In genomic region chr3R:15974235-15974634, dm6 we compare ENCODE assay signal across 6 fruit fly cellular contexts.
TF ChIP-seq lines count a peak whose summit lies in the region.

No protein-coding gene starts in this region.

- peak; percentile 37 for TF ChIP-seq CTCF in whole organism, embryonic (GFP tag; optimal IDR thresholded peaks at IDR 0.05; lab: Kevin White, UChicago)

TF ChIP-seq in Kc167, 6 proteins besides CTCF, POLR2A, EP300 and RAD21:
- no peak for TF ChIP-seq h (optimal IDR thresholded peaks at IDR 0.05; lab: Kevin White, UChicago)
- no peak for TF ChIP-seq Sin3A (optimal IDR thresholded peaks at IDR 0.05; lab: Kevin White, UChicago)
- peak; percentile 30 for TF ChIP-seq ttk (optimal IDR thresholded peaks at IDR 0.05; lab: Kevin White, UChicago)

TF ChIP-seq in whole organism, adult, 20 proteins besides CTCF, POLR2A, EP300 and RAD21 (continues in another document):
- TF ChIP-seq CG7045 (GFP tag; optimal IDR thresholded peaks at IDR 0.05; lab: Kevin White, UChicago) (peak; percentile 87), CG1620 (GFP tag; optimal IDR thresholded peaks at IDR 0.05; lab: Kevin White, UChicago) (peak; percentile 33), Crg-1 (GFP tag; optimal IDR thresholded peaks at IDR 0.05; lab: Kevin White, UChicago) (no peak), cic (GFP tag; optimal IDR thresholded peaks at IDR 0.05; lab: Kevin White, UChicago) (peak; percentile 53), toe (GFP tag; optimal IDR thresholded peaks at IDR 0.05; lab: Kevin White, UChicago) (peak; percentile 78), Hr96 (GFP tag; optimal IDR thresholded peaks at IDR 0.05; lab: Kevin White, UChicago) (no peak), tj (GFP tag; optimal IDR thresholded peaks at IDR 0.05; lab: Kevin White, UChicago) (peak; percentile 39), Mnt (GFP tag; optimal IDR thresholded peaks at IDR 0.05; lab: Kevin White, UChicago) (peak; percentile 25), CG11617 (GFP tag; optimal IDR thresholded peaks at IDR 0.05; lab: Kevin White, UChicago) (peak; percentile 81), CG12768 (GFP tag; optimal IDR thresholded peaks at IDR 0.05; lab: Kevin White, UChicago) (peak; percentile 76), CG5204 (GFP tag; optimal IDR thresholded peaks at IDR 0.05; lab: Kevin White, UChicago) (peak; percentile 82), CG14711 (tag; optimal IDR thresholded peaks at IDR 0.05; lab: Kevin White, UChicago) (peak; percentile 70), Clk (GFP tag; optimal IDR thresholded peaks at IDR 0.05; lab: Kevin White, UChicago) (peak; percentile 44), CG7101 (tag; optimal IDR thresholded peaks at IDR 0.05; lab: Kevin White, UChicago) (peak; percentile 76), cnc (optimal IDR thresholded peaks at IDR 0.05; lab: Kevin White, UChicago) (no peak), ovo (GFP tag; optimal IDR thresholded peaks at IDR 0.05; lab: Kevin White, UChicago) (no peak), bab1 (GFP tag; optimal IDR thresholded peaks at IDR 0.05; lab: Kevin White, UChicago) (peak; percentile 29), CG33017 (tag; optimal IDR thresholded peaks at IDR 0.05; lab: Kevin White, UChicago) (peak; percentile 80)

TF ChIP-seq in whole organism, embryonic, 481 proteins besides CTCF, POLR2A, EP300 and RAD21 (continues in another document):
- TF ChIP-seq gsb (GFP tag; IDR thresholded peaks at IDR 0.05; lab: Robert Waterston, UW) (no peak), CG7357 (GFP tag; IDR thresholded peaks at IDR 0.05; lab: Robert Waterston, UW) (peak; percentile 80), sc (optimal IDR thresholded peaks at IDR 0.05; lab: Kevin White, UChicago) (no peak), sc (GFP tag; optimal IDR thresholded peaks at IDR 0.05; lab: Kevin White, UChicago) (peak; percentile 57), CG8388 (GFP tag; optimal IDR thresholded peaks at IDR 0.05; lab: Kevin White, UChicago) (peak; percentile 78), D19B (GFP tag; optimal IDR thresholded peaks at IDR 0.05; lab: Kevin White, UChicago) (peak; percentile 54), lbe (GFP tag; optimal IDR thresholded peaks at IDR 0.05; lab: Kevin White, UChicago) (peak; percentile 14), dati (GFP tag; IDR thresholded peaks at IDR 0.05; lab: Robert Waterston, UW) (no peak), CG18599 (GFP tag; optimal IDR thresholded peaks at IDR 0.05; lab: Kevin White, UChicago) (peak; percentile 83), tup (GFP tag; optimal IDR thresholded peaks at IDR 0.05; lab: Kevin White, UChicago) (no peak), ara (GFP tag; IDR thresholded peaks at IDR 0.05; lab: Robert Waterston, UW) (no peak), MBD-R2 (GFP tag; IDR thresholded peaks at IDR 0.05; lab: Robert Waterston, UW) (no peak), lola (GFP tag; optimal IDR thresholded peaks at IDR 0.05; lab: Kevin White, UChicago) (peak in 1 of 3 experiments; percentile 70), ase (GFP tag; IDR thresholded peaks at IDR 0.05; lab: Robert Waterston, UW) (no peak), CG33213 (GFP tag; optimal IDR thresholded peaks at IDR 0.05; lab: Kevin White, UChicago) (peak; percentile 73), CG2712 (tag; optimal IDR thresholded peaks at IDR 0.05; lab: Kevin White, UChicago) (peak; percentile 84), Hmr (GFP tag; optimal IDR thresholded peaks at IDR 0.05; lab: Kevin White, UChicago) (peak; percentile 75), CG9876 (GFP tag; optimal IDR thresholded peaks at IDR 0.05; lab: Kevin White, UChicago) (peak; percentile 66), sob (GFP tag; IDR thresholded peaks at IDR 0.05; lab: Robert Waterston, UW) (no peak)

TF ChIP-seq in whole organism, prepupa, 60 proteins besides CTCF, POLR2A, EP300 and RAD21 (continues in another document):
- TF ChIP-seq CG6163 (GFP tag; IDR thresholded peaks at IDR 0.05; lab: Robert Waterston, UW) (no peak), eg (GFP tag; IDR thresholded peaks at IDR 0.05; lab: Robert Waterston, UW) (no peak), CG1621 (tag; optimal IDR thresholded peaks at IDR 0.05; lab: Kevin White, UChicago) (no peak), Sox102F (GFP tag; optimal IDR thresholded peaks at IDR 0.05; lab: Kevin White, UChicago) (peak; percentile 78), Blimp-1 (GFP tag; optimal IDR thresholded peaks at IDR 0.05; lab: Kevin White, UChicago) (peak; percentile 29), Hr39 (GFP tag; optimal IDR thresholded peaks at IDR 0.05; lab: Kevin White, UChicago) (peak; percentile 82), topi (GFP tag; optimal IDR thresholded peaks at IDR 0.05; lab: Kevin White, UChicago) (peak; percentile 75), CG10631 (GFP tag; optimal IDR thresholded peaks at IDR 0.05; lab: Kevin White, UChicago) (peak; percentile 74), Hr38 (GFP tag; optimal IDR thresholded peaks at IDR 0.05; lab: Kevin White, UChicago) (peak; percentile 47), Hr4 (GFP tag; optimal IDR thresholded peaks at IDR 0.05; lab: Kevin White, UChicago) (peak; percentile 90), CG16779 (tag; optimal IDR thresholded peaks at IDR 0.05; lab: Kevin White, UChicago) (peak; percentile 40), CG31627 (GFP tag; optimal IDR thresholded peaks at IDR 0.05; lab: Kevin White, UChicago) (peak; percentile 84), CG11294 (GFP tag; IDR thresholded peaks at IDR 0.05; lab: Robert Waterston, UW) (no peak), CG7368 (GFP tag; optimal IDR thresholded peaks at IDR 0.05; lab: Kevin White, UChicago) (peak; percentile 59), Sox14 (GFP tag; optimal IDR thresholded peaks at IDR 0.05; lab: Kevin White, UChicago) (peak; percentile 83), CG3919 (GFP tag; optimal IDR thresholded peaks at IDR 0.05; lab: Kevin White, UChicago) (peak; percentile 83), fkh (GFP tag; optimal IDR thresholded peaks at IDR 0.05; lab: Kevin White, UChicago) (no peak), CG6276 (GFP tag; optimal IDR thresholded peaks at IDR 0.05; lab: Kevin White, UChicago) (peak; percentile 86), CG8119 (GFP tag; IDR thresholded peaks at IDR 0.05; lab: Robert Waterston, UW) (no peak)

TF ChIP-seq in whole organism, pupa, 21 proteins besides CTCF, POLR2A, EP300 and RAD21:
- TF ChIP-seq fd96Ca (GFP tag; IDR thresholded peaks at IDR 0.05; lab: Robert Waterston, UW) (no peak), CG10348 (GFP tag; IDR thresholded peaks at IDR 0.05; lab: Robert Waterston, UW) (no peak), CG8159 (tag; optimal IDR thresholded peaks at IDR 0.05; lab: Kevin White, UChicago) (no peak), CG32121 (GFP tag; IDR thresholded peaks at IDR 0.05; lab: Robert Waterston, UW) (no peak), Pif1A (GFP tag; optimal IDR thresholded peaks at IDR 0.05; lab: Kevin White, UChicago) (peak; percentile 86), gl (tag; optimal IDR thresholded peaks at IDR 0.05; lab: Kevin White, UChicago) (peak; percentile 37), Snoo (tag; optimal IDR thresholded peaks at IDR 0.05; lab: Kevin White, UChicago) (peak; percentile 71), Pif1B (GFP tag; optimal IDR thresholded peaks at IDR 0.05; lab: Kevin White, UChicago) (peak; percentile 75), CG12605 (GFP tag; IDR thresholded peaks at IDR 0.05; lab: Robert Waterston, UW) (no peak), Ets98B (GFP tag; IDR thresholded peaks at IDR 0.05; lab: Robert Waterston, UW) (no peak), CG13204 (GFP tag; optimal IDR thresholded peaks at IDR 0.05; lab: Kevin White, UChicago) (peak; percentile 64), CG15710 (tag; optimal IDR thresholded peaks at IDR 0.05; lab: Kevin White, UChicago) (peak; percentile 76), CG9948 (tag; optimal IDR thresholded peaks at IDR 0.05; lab: Kevin White, UChicago) (peak; percentile 79), CG4496 (GFP tag; IDR thresholded peaks at IDR 0.05; lab: Robert Waterston, UW) (no peak), CG14655 (GFP tag; optimal IDR thresholded peaks at IDR 0.05; lab: Kevin White, UChicago) (peak; percentile 83), CG17806 (tag; optimal IDR thresholded peaks at IDR 0.05; lab: Kevin White, UChicago) (peak; percentile 74), CG34367 (tag; optimal IDR thresholded peaks at IDR 0.05; lab: Kevin White, UChicago) (peak; percentile 68), rn (GFP tag; IDR thresholded peaks at IDR 0.05; lab: Robert Waterston, UW) (no peak), EcR (GFP tag; optimal IDR thresholded peaks at IDR 0.05; lab: Kevin White, UChicago) (no peak), CG8301 (tag; optimal IDR thresholded peaks at IDR 0.05; lab: Kevin White, UChicago) (peak; percentile 87), D1 (tag; optimal IDR thresholded peaks at IDR 0.05; lab: Kevin White, UChicago) (no peak)
TF ChIP-seq in whole organism, pupa: peak in this region for 11.

TF ChIP-seq in whole organism, wandering third instar larva, 38 proteins besides CTCF, POLR2A, EP300 and RAD21 (continues in another document):
- TF ChIP-seq sage (GFP tag; optimal IDR thresholded peaks at IDR 0.05; lab: Kevin White, UChicago) (no peak), OdsH (GFP tag; optimal IDR thresholded peaks at IDR 0.05; lab: Kevin White, UChicago) (peak; percentile 69), psq (GFP tag; optimal IDR thresholded peaks at IDR 0.05; lab: Kevin White, UChicago) (no peak), Abd-B (GFP tag; optimal IDR thresholded peaks at IDR 0.05; lab: Kevin White, UChicago) (no peak), pan (optimal IDR thresholded peaks at IDR 0.05; lab: Kevin White, UChicago) (no peak), woc (GFP tag; optimal IDR thresholded peaks at IDR 0.05; lab: Kevin White, UChicago) (peak; percentile 33), tai (GFP tag; optimal IDR thresholded peaks at IDR 0.05; lab: Kevin White, UChicago) (no peak), br (GFP tag; optimal IDR thresholded peaks at IDR 0.05; lab: Kevin White, UChicago) (peak; percentile 74), h (GFP tag; optimal IDR thresholded peaks at IDR 0.05; lab: Kevin White, UChicago) (peak; percentile 85), usp (GFP tag; optimal IDR thresholded peaks at IDR 0.05; lab: Kevin White, UChicago) (no peak), jim (GFP tag; optimal IDR thresholded peaks at IDR 0.05; lab: Kevin White, UChicago) (no peak), dl (GFP tag; optimal IDR thresholded peaks at IDR 0.05; lab: Kevin White, UChicago; ENCODE audit: insufficient read depth in 1 of 2, partially characterized antibody in 2 of 2) (no peak), Rel (GFP tag; optimal IDR thresholded peaks at IDR 0.05; lab: Kevin White, UChicago) (no peak), Rel (tag; optimal IDR thresholded peaks at IDR 0.05; lab: Kevin White, UChicago) (no peak), HLH106 (tag; optimal IDR thresholded peaks at IDR 0.05; lab: Kevin White, UChicago) (peak; percentile 79), Hr78 (GFP tag; optimal IDR thresholded peaks at IDR 0.05; lab: Kevin White, UChicago) (no peak), CG9705 (GFP tag; optimal IDR thresholded peaks at IDR 0.05; lab: Kevin White, UChicago) (peak; percentile 1), N (GFP tag; optimal IDR thresholded peaks at IDR 0.05; lab: Kevin White, UChicago) (no peak), dsf (GFP tag; optimal IDR thresholded peaks at IDR 0.05; lab: Kevin White, UChicago; ENCODE audit: borderline replicate concordance) (no peak), Sp1 (GFP tag; optimal IDR thresholded peaks at IDR 0.05; lab: Kevin White, UChicago) (peak; percentile 53), foxo (GFP tag; optimal IDR thresholded peaks at IDR 0.05; lab: Kevin White, UChicago) (peak; percentile 9 to 85), Hr83 (GFP tag; optimal IDR thresholded peaks at IDR 0.05; lab: Kevin White, UChicago; ENCODE audit: poor library complexity, severe bottlenecking) (peak; percentile 37), ey (GFP tag; optimal IDR thresholded peaks at IDR 0.05; lab: Kevin White, UChicago) (peak; percentile 84)
